Worm (Caenorhabditis elegans): Measurements from ENCODE around the gene T21C9.6.

T21C9.6 gene

DNA sequence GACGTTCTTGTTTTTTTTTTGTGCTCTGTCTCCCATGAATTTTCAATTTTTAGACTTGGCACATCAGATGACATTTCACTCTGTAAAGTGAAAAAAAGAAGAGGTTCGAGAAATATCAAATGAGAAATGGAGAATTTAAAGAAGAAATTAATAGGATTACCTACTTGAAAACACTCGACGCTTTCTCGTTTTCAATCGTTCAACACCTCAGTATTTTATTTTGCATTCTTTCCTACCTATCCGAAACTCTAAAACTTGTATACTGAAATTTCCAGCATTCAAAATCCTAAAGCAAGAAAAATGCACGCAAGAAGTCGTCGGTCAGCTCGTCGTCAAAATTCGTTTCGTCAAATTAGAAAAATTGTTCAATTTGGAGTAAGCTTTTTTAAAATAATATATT lies 54.0 kb downstream of the T21C9.6 start, which contains the start of gene kvs-2:
kvs-2 (plus strand) TSS at position 301 of the 400 bp plus-strand sequence.
- TF ChIP-seq sea-1 (GFP tag; conservative IDR thresholded peaks at IDR 0.05) (no peak), hmbx-1 (tag; optimal IDR thresholded peaks at IDR 0.05) (no peak), F13C5.2 (tag; optimal IDR thresholded peaks at IDR 0.05) (no peak), tbx-11 (GFP tag; IDR thresholded peaks at IDR 0.05) (no peak), ceh-13 (GFP tag; optimal IDR thresholded peaks at IDR 0.05) (no peak), tbx-37 (GFP tag; conservative IDR thresholded peaks at IDR 0.05) (no peak), ets-7 (tag; optimal IDR thresholded peaks at IDR 0.05) (no peak), scrt-1 (GFP tag; IDR thresholded peaks at IDR 0.05) (no peak), B0310.2 (tag; optimal IDR thresholded peaks at IDR 0.05) (no peak), aly-1 (tag; optimal IDR thresholded peaks at IDR 0.05) (no peak), flt-1 (GFP tag; IDR thresholded peaks at IDR 0.05) (no peak), pes-1 (GFP tag; IDR thresholded peaks at IDR 0.05) (no peak), hnd-1 (tag; optimal IDR thresholded peaks at IDR 0.05) (no peak)

All from whole organism, early embryonic.